Fruit fly (Drosophila melanogaster) whole organism: ENCODE measurements around the gene CG43407.

Source experiments
- CG8478 ChIP-seq: fragments of >200 bp; optimal IDR thresholded peaks from 2 replicates; lab custom pipeline; 2018; ENCODE audit warnings: inconsistent platforms
- Dll ChIP-seq: fragments of >200 bp; optimal IDR thresholded peaks from 2 replicates; lab custom pipeline; 2017

DNA sequence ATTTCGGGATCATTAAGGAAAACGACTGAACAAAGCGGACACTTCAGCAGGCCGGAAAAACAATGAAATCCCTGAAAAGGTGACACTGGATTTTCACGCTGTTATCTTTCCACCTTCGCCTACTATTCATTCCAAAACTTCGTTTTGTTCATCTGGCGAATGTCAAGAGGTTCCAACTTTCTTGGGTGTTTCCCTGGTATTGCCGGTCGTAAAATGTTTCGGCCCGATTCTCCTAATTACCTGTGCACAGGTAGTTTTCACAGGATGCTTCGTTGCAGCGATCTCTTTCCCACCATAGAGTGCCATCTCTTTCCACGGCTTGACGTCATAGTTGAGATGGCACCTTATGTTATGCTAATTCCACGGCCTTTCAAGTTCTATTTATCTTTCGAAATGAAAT lies 29.9 kb upstream of the CG43407 start:
- TF ChIP-seq CG8478 (lab: Kevin White, UChicago), result no peak
- TF ChIP-seq Dll (lab: Kevin White, UChicago), result no peak
